Worm (Caenorhabditis elegans): ENCODE data around the gene xdh-1.

DNA sequence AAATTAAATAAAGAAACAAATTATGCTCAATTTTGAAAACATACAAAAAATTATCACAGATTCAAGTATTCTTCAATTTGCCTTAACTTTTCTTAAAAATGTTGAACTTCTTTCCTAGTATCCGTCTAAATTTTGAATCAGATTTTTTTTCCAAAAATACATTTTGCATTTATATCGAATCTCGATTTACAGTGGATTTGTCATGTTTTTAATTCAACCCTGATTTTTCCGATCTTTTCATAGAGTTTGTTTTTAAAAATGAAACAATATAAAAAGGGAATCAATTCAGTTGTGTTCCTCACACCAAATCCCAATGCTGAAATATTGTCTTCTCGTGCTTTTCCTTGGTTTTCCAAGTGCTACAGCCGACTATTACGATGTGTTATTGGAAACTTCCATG, 11.7 kb upstream of the xdh-1 start, which contains the start of gene F55B11.3:
- TF ChIP-seq nhr-77 (tag; optimal IDR thresholded peaks at IDR 0.05) (no peak), ceh-16 (tag; optimal IDR thresholded peaks at IDR 0.05) (no peak), ztf-11 (tag; optimal IDR thresholded peaks at IDR 0.05) (no peak), lin-13 (GFP tag; optimal IDR thresholded peaks at IDR 0.05) (no peak), blmp-1 (tag; optimal IDR thresholded peaks at IDR 0.05; ENCODE audit: insufficient read depth) (no peak)

All from whole organism, L2 larva.